In genomic region chrX:16485322-16485721, ce11 we compare ENCODE assay signal across 5 worm cellular contexts.
TF ChIP-seq lines count a peak whose summit lies in the region.

No protein-coding gene starts in this region.

TF ChIP-seq in whole organism, L1 larva, 84 proteins besides CTCF, POLR2A, EP300 and RAD21:
- TF ChIP-seq fkh-10 (GFP tag; optimal IDR thresholded peaks at IDR 0.05; lab: Kevin White, UChicago) (peak; percentile 29), ces-1 (GFP tag; optimal IDR thresholded peaks at IDR 0.05; lab: Kevin White, UChicago) (no peak)

TF ChIP-seq in whole organism, L3 larva, 47 proteins besides CTCF, POLR2A, EP300 and RAD21:
- TF ChIP-seq mml-1 (tag; optimal IDR thresholded peaks at IDR 0.05; lab: Kevin White, UChicago) (no peak), nhr-237 (tag; optimal IDR thresholded peaks at IDR 0.05; lab: Kevin White, UChicago) (no peak), tbx-2 (tag; optimal IDR thresholded peaks at IDR 0.05; lab: Kevin White, UChicago) (no peak), fkh-10 (GFP tag; optimal IDR thresholded peaks at IDR 0.05; lab: Kevin White, UChicago) (peak; percentile 56), zag-1 (tag; optimal IDR thresholded peaks at IDR 0.05; lab: Kevin White, UChicago) (no peak)

TF ChIP-seq in whole organism, L4 larva, 104 proteins besides CTCF, POLR2A, EP300 and RAD21:
- peak; percentile 79 for TF ChIP-seq aha-1 (tag; lab: Kevin White, UChicago)
- TF ChIP-seq fos-1 (tag; optimal IDR thresholded peaks at IDR 0.05; lab: Kevin White, UChicago): no peak
- TF ChIP-seq dpl-1 (GFP tag; optimal IDR thresholded peaks at IDR 0.05; lab: Kevin White, UChicago): no peak
- TF ChIP-seq lir-3 (tag; optimal IDR thresholded peaks at IDR 0.05; lab: Kevin White, UChicago): no peak
- no peak for TF ChIP-seq ceh-28 (tag; optimal IDR thresholded peaks at IDR 0.05; lab: Kevin White, UChicago)
- TF ChIP-seq mxl-2 (GFP tag; conservative IDR thresholded peaks at IDR 0.05; lab: Robert Waterston, UW): no peak
- no peak for TF ChIP-seq snpc-1.2 (GFP tag; IDR thresholded peaks at IDR 0.05; lab: Robert Waterston, UW)
- TF ChIP-seq vab-7 (GFP tag; IDR thresholded peaks at IDR 0.05; lab: Robert Waterston, UW): no peak
TF ChIP-seq in whole organism, L4 larva: peak in this region for 1.

TF ChIP-seq in whole organism, late embryonic, 69 proteins besides CTCF, POLR2A, EP300 and RAD21:
- TF ChIP-seq unc-42 (tag; optimal IDR thresholded peaks at IDR 0.05; lab: Kevin White, UChicago) (peak; percentile 33), madf-2 (tag; optimal IDR thresholded peaks at IDR 0.05; lab: Kevin White, UChicago) (no peak), sox-2 (GFP tag; IDR thresholded peaks at IDR 0.05; lab: Robert Waterston, UW) (no peak), eyg-1 (tag; optimal IDR thresholded peaks at IDR 0.05; lab: Kevin White, UChicago) (no peak), sox-4 (tag; optimal IDR thresholded peaks at IDR 0.05; lab: Kevin White, UChicago) (no peak)
TF ChIP-seq in whole organism, late embryonic: peak in this region for 1.

TF ChIP-seq in whole organism, mixed stage, embryonic, 35 proteins besides CTCF, POLR2A, EP300 and RAD21:
- peak; percentile 68 for TF ChIP-seq ces-1 (GFP tag; optimal IDR thresholded peaks at IDR 0.05; lab: Kevin White, UChicago)
- TF ChIP-seq tbx-8 (GFP tag; optimal IDR thresholded peaks at IDR 0.05; lab: Kevin White, UChicago): no peak
TF ChIP-seq in whole organism, mixed stage, embryonic: peak in this region for 1.

Comparison
In these comparisons a context has a peak if more than half of its experiments do, and no peak if none do; other contexts are left out.
1. Of the 29 proteins assayed by ChIP-seq in both whole organism, L4 larva and whole organism, L1 larva: peak only in whole organism, L4 larva: aha-1; only in whole organism, L1 larva: fkh-10; in both: none; in neither: 27.